Fruit fly (Drosophila melanogaster) whole organism: ENCODE measurements around the gene HisCl1.

Source experiments
- CG8478 ChIP-seq: fragments of >200 bp; optimal IDR thresholded peaks from 2 replicates; lab custom pipeline; 2018; ENCODE audit warnings: inconsistent platforms
- Dll ChIP-seq: fragments of >200 bp; optimal IDR thresholded peaks from 2 replicates; lab custom pipeline; 2017
- EcR ChIP-seq, 2 experiments: fragments of >200 bp; optimal IDR thresholded peaks; 2 replicates each; lab custom pipeline; 2017; ENCODE audit warnings: missing biosample characterization in 2 of 2, missing genetic modification characterization in 2 of 2, missing genetic modification reagents in 2 of 2
- pan ChIP-seq: fragments of >200 bp; optimal IDR thresholded peaks from 2 replicates; lab custom pipeline; 2017

DNA sequence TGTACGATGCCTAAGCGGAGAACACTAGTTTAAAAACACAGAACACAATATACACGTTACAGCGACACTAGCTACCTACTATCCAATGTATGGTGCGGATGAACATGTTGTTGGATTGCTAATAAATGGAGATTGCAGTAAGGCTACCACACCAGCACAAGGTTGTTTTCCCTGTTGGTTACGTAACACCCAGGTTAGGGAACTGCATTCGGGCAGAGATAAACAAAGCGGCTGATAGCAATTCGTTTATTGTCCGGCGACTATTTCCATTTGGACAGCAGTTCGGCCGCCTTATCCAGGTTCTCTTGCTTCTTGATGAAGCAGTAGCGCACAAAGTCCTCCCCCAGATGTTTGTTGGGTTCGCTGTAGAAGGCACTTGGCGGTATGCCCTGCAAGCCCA, 33.2 kb downstream of the HisCl1 start:
- no peak for TF ChIP-seq EcR (GFP tag; optimal IDR thresholded peaks at IDR 0.05; lab: Kevin White, UChicago)
- no peak for TF ChIP-seq pan (lab: Kevin White, UChicago)
- TF ChIP-seq CG8478 (lab: Kevin White, UChicago): no peak
- no peak for TF ChIP-seq Dll (lab: Kevin White, UChicago)
